Fruit fly (Drosophila melanogaster) whole organism, adult: ENCODE measurements around the gene Pp2A-29B.

Experiments
- CG12768 ChIP-seq: fragments of 200-800 bp; sonication (Bioruptor generic); optimal IDR thresholded peaks from 2 replicates; lab custom pipeline; 2017; ENCODE audit warnings: missing biosample characterization, missing genetic modification characterization, mild to moderate bottlenecking, moderate library complexity, missing genetic modification reagents
- CG14711 ChIP-seq: fragments of 200-800 bp; sonication (Bioruptor generic); optimal IDR thresholded peaks from 2 replicates; lab custom pipeline; 2018; ENCODE audit warnings: missing biosample characterization, mild to moderate bottlenecking, missing genetic modification characterization, moderate library complexity
- CG1620 ChIP-seq: fragments of 200-800 bp; sonication (Bioruptor generic); optimal IDR thresholded peaks from 2 replicates; lab custom pipeline; 2016; ENCODE audit warnings: missing biosample characterization, missing genetic modification characterization
- CG7045 ChIP-seq: fragments of 200-800 bp; sonication (Bioruptor generic); optimal IDR thresholded peaks from 2 replicates; lab custom pipeline; 2017; ENCODE audit warnings: missing biosample characterization, mild to moderate bottlenecking, missing genetic modification characterization
- bab1 ChIP-seq: fragments of 200-800 bp; sonication (Bioruptor generic); optimal IDR thresholded peaks from 3 replicates; lab custom pipeline; 2019; ENCODE audit warnings: missing biosample characterization, mild to moderate bottlenecking, missing genetic modification characterization, moderate library complexity
- cic ChIP-seq: fragments of 200-800 bp; sonication (Bioruptor generic); optimal IDR thresholded peaks from 2 replicates; lab custom pipeline; 2017; ENCODE audit warnings: missing biosample characterization, mild to moderate bottlenecking, missing genetic modification characterization, moderate library complexity
- kay ChIP-seq: fragments of 200-800 bp; sonication (Bioruptor generic); peaks from one replicate; lab custom pipeline; 2016; ENCODE audit warnings: missing biosample characterization, missing genetic modification characterization, borderline replicate concordance
- ovo ChIP-seq: fragments of 200-800 bp; sonication (Bioruptor generic); optimal IDR thresholded peaks from 2 replicates; lab custom pipeline; 2016; ENCODE audit warnings: missing biosample characterization, missing genetic modification characterization
- toe ChIP-seq: fragments of 200-800 bp; sonication (Bioruptor generic); optimal IDR thresholded peaks from 2 replicates; lab custom pipeline; 2016; ENCODE audit warnings: missing biosample characterization, missing genetic modification characterization

- TF ChIP-seq CG12768 (GFP tag; lab: Kevin White, UChicago) (no peak), ovo (GFP tag; lab: Kevin White, UChicago) (no peak), CG1620 (GFP tag; lab: Kevin White, UChicago) (no peak), cic (GFP tag; lab: Kevin White, UChicago) (no peak), CG7045 (GFP tag; lab: Kevin White, UChicago) (no peak), CG14711 (tag; lab: Kevin White, UChicago) (no peak), kay (GFP tag; lab: Kevin White, UChicago) (peak; percentile 38), toe (no peak), bab1 (GFP tag; lab: Kevin White, UChicago) (no peak)
Observed at dm6 chr2L:8355419-8355818, 10.4 kb upstream of the Pp2A-29B start.
